Worm (Caenorhabditis elegans) whole organism, L2 larva: ENCODE data around the gene irld-23.

Source experiments
- ZK546.5 ChIP-seq: sonication (generic microtip); optimal IDR thresholded peaks from 2 replicates; lab custom pipeline; 2017; ENCODE audit warnings: missing biosample characterization, missing genetic modification characterization
- aly-2 ChIP-seq: fragments of 150-350 bp; optimal IDR thresholded peaks from 2 replicates; lab custom pipeline; 2014; ENCODE audit warnings: missing biosample characterization, missing genetic modification characterization
- ceh-82 ChIP-seq: fragments of 150-350 bp; optimal IDR thresholded peaks from 2 replicates; lab custom pipeline; 2014; ENCODE audit warnings: missing biosample characterization, missing genetic modification characterization
- elt-3 ChIP-seq: sonication (generic microtip); optimal IDR thresholded peaks from 2 replicates; lab custom pipeline; 2017; ENCODE audit warnings: missing biosample characterization, missing genetic modification characterization
- lsy-2 ChIP-seq, 2 experiments: fragments of 150-350 bp in 1 of 2; sonication (generic microtip) in 1 of 2; optimal IDR thresholded peaks; 2 replicates each; lab custom pipeline; 2014 to 2017; ENCODE audit warnings: missing biosample characterization in 2 of 2, missing genetic modification characterization in 2 of 2
- nhr-11 ChIP-seq: fragments of 150-350 bp; optimal IDR thresholded peaks from 2 replicates; lab custom pipeline; 2014; ENCODE audit warnings: missing biosample characterization, missing genetic modification characterization
- nhr-12 ChIP-seq: fragments of 150-350 bp; optimal IDR thresholded peaks from 2 replicates; lab custom pipeline; 2014; ENCODE audit warnings: missing biosample characterization, missing genetic modification characterization
- nhr-21 ChIP-seq: fragments of 150-350 bp; optimal IDR thresholded peaks from 2 replicates; lab custom pipeline; 2014; ENCODE audit warnings: missing biosample characterization, missing genetic modification characterization
- sem-4 ChIP-seq: fragments of 150-350 bp; optimal IDR thresholded peaks from 2 replicates; lab custom pipeline; 2014; ENCODE audit warnings: missing biosample characterization, missing genetic modification reagents, missing genetic modification characterization
- unc-39 ChIP-seq: fragments of 150-350 bp; optimal IDR thresholded peaks from 2 replicates; lab custom pipeline; 2014; ENCODE audit warnings: missing biosample characterization, missing genetic modification characterization
- unc-55 ChIP-seq: fragments of 150-350 bp; sonication (generic microtip); optimal IDR thresholded peaks from 3 replicates; lab custom pipeline; 2014; ENCODE audit warnings: missing biosample characterization, missing genetic modification reagents, missing genetic modification characterization
- unc-62 ChIP-seq: fragments of 150-350 bp; optimal IDR thresholded peaks from 2 replicates; lab custom pipeline; 2014; ENCODE audit warnings: missing biosample characterization, missing genetic modification reagents, missing genetic modification characterization

ce11 chrX:17058340-17058739 lies 22.1 kb downstream of the irld-23 start:
- TF ChIP-seq nhr-11 (no peak), unc-62 (GFP tag; lab: Kevin White, UChicago) (no peak), nhr-21 (no peak), unc-55 (no peak), nhr-12 (tag; lab: Kevin White, UChicago) (no peak), aly-2 (tag; lab: Kevin White, UChicago) (no peak), sem-4 (no peak), ceh-82 (tag; lab: Kevin White, UChicago) (no peak), elt-3 (no peak), ZK546.5 (tag; lab: Kevin White, UChicago) (no peak), unc-39 (tag; lab: Kevin White, UChicago) (no peak), lsy-2 (tag; optimal IDR thresholded peaks at IDR 0.05; lab: Kevin White, UChicago) (no peak)
